Worm (Caenorhabditis elegans): ENCODE data around the gene tftc-1.

tftc-1 gene

ce11 chrIV:2408437-2408836 is 59.4 kb downstream of the tftc-1 start (continued):
- TF ChIP-seq spr-1 (tag; optimal IDR thresholded peaks at IDR 0.05) (peak; percentile 79), F26F4.8 (GFP tag; conservative IDR thresholded peaks at IDR 0.05) (no peak), lir-3 (tag; optimal IDR thresholded peaks at IDR 0.05) (peak; percentile 66), hmg-1.1 (GFP tag; IDR thresholded peaks at IDR 0.05) (peak; percentile 92), nhr-237 (tag; optimal IDR thresholded peaks at IDR 0.05) (no peak), mes-2 (tag; optimal IDR thresholded peaks at IDR 0.05; ENCODE audit: poor library complexity, severe bottlenecking) (peak; percentile 91), unc-130 (GFP tag; optimal IDR thresholded peaks at IDR 0.05) (peak; percentile 69), hlh-11 (tag; optimal IDR thresholded peaks at IDR 0.05) (peak; percentile 90), lin-13 (GFP tag; optimal IDR thresholded peaks at IDR 0.05) (peak; percentile 95), nhr-10 (tag; optimal IDR thresholded peaks at IDR 0.05) (no peak), duxl-1 (tag; optimal IDR thresholded peaks at IDR 0.05; ENCODE audit: poor library complexity) (peak; percentile 56), daf-19 (GFP tag; conservative IDR thresholded peaks at IDR 0.05) (no peak), mxl-3 (GFP tag; optimal IDR thresholded peaks at IDR 0.05) (peak; percentile 70), dve-1 (tag; optimal IDR thresholded peaks at IDR 0.05; ENCODE audit: insufficient read depth) (peak; percentile 84), T26A8.4 (GFP tag; IDR thresholded peaks at IDR 0.05) (peak; percentile 87), vab-7 (GFP tag; IDR thresholded peaks at IDR 0.05) (peak; percentile 86), lim-7 (GFP tag; IDR thresholded peaks at IDR 0.05) (peak; percentile 79), mdt-29 (GFP tag; IDR thresholded peaks at IDR 0.05) (peak; percentile 78; the same call in 1 of the 2 replicates), aly-2 (tag; optimal IDR thresholded peaks at IDR 0.05) (no peak), zfp-3 (GFP tag; conservative IDR thresholded peaks at IDR 0.05) (peak; percentile 79), F44E2.7 (GFP tag; IDR thresholded peaks at IDR 0.05) (peak; percentile 88; the same call in 1 of the 2 replicates), unc-62 (GFP tag; optimal IDR thresholded peaks at IDR 0.05 in 1 of 2) (peak in 1 of 2 experiments; percentile 39), unc-62 (tag; optimal IDR thresholded peaks at IDR 0.05) (no peak), nhr-102 (tag; optimal IDR thresholded peaks at IDR 0.05) (peak; percentile 81), nhr-111 (GFP tag; optimal IDR thresholded peaks at IDR 0.05) (peak; percentile 14), ztf-7 (tag; optimal IDR thresholded peaks at IDR 0.05) (peak; percentile 24), hlh-30 (tag; optimal IDR thresholded peaks at IDR 0.05; ENCODE audit: insufficient read depth) (peak; percentile 73), daf-12 (tag; optimal IDR thresholded peaks at IDR 0.05) (no peak), lin-15B (tag; optimal IDR thresholded peaks at IDR 0.05) (no peak), spr-3 (GFP tag; optimal IDR thresholded peaks at IDR 0.05) (peak; percentile 89), dmd-9 (GFP tag; IDR thresholded peaks at IDR 0.05) (peak; percentile 61; the same call in 1 of the 2 replicates), ceh-44 (GFP tag; IDR thresholded peaks at IDR 0.05) (peak; percentile 77), ceh-28 (tag; optimal IDR thresholded peaks at IDR 0.05) (no peak), lin-29 (GFP tag; IDR thresholded peaks at IDR 0.05) (peak; percentile 60; the same call in 1 of the 2 replicates), tra-1 (GFP tag; IDR thresholded peaks at IDR 0.05) (peak; percentile 81), rbr-2 (tag; optimal IDR thresholded peaks at IDR 0.05) (peak; percentile 83), attf-4 (tag; optimal IDR thresholded peaks at IDR 0.05) (no peak), sdz-12 (GFP tag; optimal IDR thresholded peaks at IDR 0.05) (no peak), R02D3.7 (tag; optimal IDR thresholded peaks at IDR 0.05) (no peak), aha-1 (tag) (peak; percentile 97)

ce11 chrIV:2412370-2412962 is 63.4 kb downstream of the tftc-1 start, which contains the start of gene Y38F2AR.12:
Gene Y38F2AR.12, minus strand, starts transcription at chrIV:2412420.
- no peak for TF ChIP-seq gei-8 (GFP tag; optimal IDR thresholded peaks at IDR 0.05)
- peak; percentile 45 for TF ChIP-seq hlh-11 (tag; optimal IDR thresholded peaks at IDR 0.05)
- TF ChIP-seq dmd-6 (GFP tag; IDR thresholded peaks at IDR 0.05): peak; percentile 16; the same call in 1 of the 2 replicates
- peak; percentile 19 for TF ChIP-seq nhr-28 (tag; optimal IDR thresholded peaks at IDR 0.05)
- no peak for TF ChIP-seq daf-16 (GFP tag; optimal IDR thresholded peaks at IDR 0.05)
- peak; percentile 53 for TF ChIP-seq daf-16 (tag; optimal IDR thresholded peaks at IDR 0.05)
- TF ChIP-seq nhr-42 (GFP tag; IDR thresholded peaks at IDR 0.05): no peak
- TF ChIP-seq jun-1 (tag; optimal IDR thresholded peaks at IDR 0.05): no peak
- TF ChIP-seq unc-62 (GFP tag; optimal IDR thresholded peaks at IDR 0.05 in 1 of 2): peak in 1 of 2 experiments; percentile 19
- TF ChIP-seq unc-62 (tag; optimal IDR thresholded peaks at IDR 0.05): no peak
- TF ChIP-seq hlh-30 (tag; optimal IDR thresholded peaks at IDR 0.05; ENCODE audit: insufficient read depth): peak; percentile 85
- peak; percentile 54 for TF ChIP-seq dve-1 (tag; optimal IDR thresholded peaks at IDR 0.05; ENCODE audit: insufficient read depth)
- no peak for TF ChIP-seq rbr-2 (tag; optimal IDR thresholded peaks at IDR 0.05)

Measured in whole organism, L4 larva.